Fruit fly (Drosophila melanogaster) whole organism, embryonic: ENCODE measurements around the gene ND-24L.

Experiments used
- Adf1 ChIP-seq: fragments of 200-800 bp; sonication (Bioruptor generic); IDR thresholded peaks from 2 replicates; pipeline ENCODE4 v1.3.6; 2022; ENCODE audit warnings: missing biosample characterization, missing genetic modification characterization
- Atf6 ChIP-seq: fragments of 200-800 bp; sonication (Bioruptor generic); IDR thresholded peaks from 2 replicates; pipeline ENCODE4 v1.3.6; 2022; ENCODE audit warnings: missing biosample characterization, missing genetic modification characterization
- CG10274 ChIP-seq: fragments of 200-800 bp; sonication (Bioruptor generic); optimal IDR thresholded peaks from 3 replicates; lab custom pipeline; 2017; ENCODE audit warnings: missing biosample characterization, mild to moderate bottlenecking, missing genetic modification characterization
- CG13123 ChIP-seq: fragments of 200-800 bp; sonication (Bioruptor generic); optimal IDR thresholded peaks from 2 replicates; lab custom pipeline; 2016; ENCODE audit warnings: missing biosample characterization, missing genetic modification characterization
- CG13287 ChIP-seq: fragments of 200-800 bp; sonication (Bioruptor generic); IDR thresholded peaks from 2 replicates; pipeline ENCODE4 v1.3.6; 2022; ENCODE audit warnings: missing biosample characterization, missing genetic modification characterization; ENCODE audit not compliant: partially characterized antibody
- CG13296 ChIP-seq: fragments of 200-800 bp; sonication (Bioruptor generic); optimal IDR thresholded peaks from 3 replicates; lab custom pipeline; 2018; ENCODE audit warnings: missing biosample characterization, mild to moderate bottlenecking, missing genetic modification characterization
- CG14710 ChIP-seq: fragments of 200-800 bp; sonication (Bioruptor generic); optimal IDR thresholded peaks from 3 replicates; lab custom pipeline; 2019; ENCODE audit warnings: missing biosample characterization, mild to moderate bottlenecking, missing genetic modification characterization, moderate library complexity
- CG15601 ChIP-seq: fragments of 200-800 bp; sonication (Bioruptor generic); optimal IDR thresholded peaks from 3 replicates; lab custom pipeline; 2019; ENCODE audit warnings: missing biosample characterization, mild to moderate bottlenecking, missing genetic modification characterization, moderate library complexity
- CG1647 ChIP-seq: fragments of 200-800 bp; sonication (Bioruptor generic); optimal IDR thresholded peaks from 3 replicates; lab custom pipeline; 2016; ENCODE audit warnings: missing biosample characterization, missing genetic modification characterization
- CG16813 ChIP-seq: fragments of 200-800 bp; sonication (Bioruptor generic); IDR thresholded peaks from 3 replicates; pipeline ENCODE4 v1.3.6; 2022; ENCODE audit warnings: missing biosample characterization, missing genetic modification characterization; ENCODE audit not compliant: partially characterized antibody
- CG17186 ChIP-seq: fragments of 200-800 bp; sonication (Bioruptor generic); optimal IDR thresholded peaks from 3 replicates; lab custom pipeline; 2017; ENCODE audit warnings: missing biosample characterization, missing genetic modification reagents, missing genetic modification characterization
- CG2116 ChIP-seq: fragments of 200-800 bp; sonication (Bioruptor generic); optimal IDR thresholded peaks from 3 replicates; lab custom pipeline; 2018; ENCODE audit warnings: missing biosample characterization, mild to moderate bottlenecking, missing genetic modification characterization
- CG2875 ChIP-seq: fragments of 200-800 bp; sonication (Bioruptor generic); optimal IDR thresholded peaks from 2 replicates; lab custom pipeline; 2017; ENCODE audit warnings: missing biosample characterization, mild to moderate bottlenecking, missing genetic modification characterization, missing genetic modification reagents
- CG31388 ChIP-seq: fragments of 200-800 bp; sonication (Bioruptor generic); optimal IDR thresholded peaks from 2 replicates; lab custom pipeline; 2016; ENCODE audit warnings: missing biosample characterization, missing genetic modification characterization
- CG3163 ChIP-seq: fragments of 200-800 bp; sonication (Bioruptor generic); optimal IDR thresholded peaks from 3 replicates; lab custom pipeline; 2016; ENCODE audit warnings: missing biosample characterization, missing genetic modification characterization
- CG32772 ChIP-seq: fragments of 200-800 bp; sonication (Bioruptor generic); IDR thresholded peaks from 2 replicates; pipeline ENCODE4 v1.3.6; 2022; ENCODE audit warnings: missing biosample characterization, missing genetic modification characterization
- CG33213 ChIP-seq: fragments of 200-800 bp; sonication (Bioruptor generic); optimal IDR thresholded peaks from 3 replicates; lab custom pipeline; 2016; ENCODE audit warnings: missing biosample characterization, missing genetic modification characterization
- CG3726 ChIP-seq: fragments of 200-800 bp; sonication (Bioruptor generic); IDR thresholded peaks from 3 replicates; pipeline ENCODE4, ENCODE4 v1.3.6; 2022; ENCODE audit warnings: missing biosample characterization, missing genetic modification characterization
- CG43689 ChIP-seq: fragments of 200-800 bp; sonication (Bioruptor generic); IDR thresholded peaks from 2 replicates; pipeline ENCODE4 v1.3.6; 2022; ENCODE audit warnings: missing biosample characterization, missing genetic modification characterization
- CG5180 ChIP-seq: fragments of 200-800 bp; sonication (Bioruptor generic); optimal IDR thresholded peaks from 3 replicates; lab custom pipeline; 2017; ENCODE audit warnings: missing biosample characterization, missing genetic modification characterization, mild to moderate bottlenecking, moderate library complexity, missing genetic modification reagents
- CG7372 ChIP-seq: fragments of 200-800 bp; sonication (Bioruptor generic); IDR thresholded peaks from 2 replicates; pipeline ENCODE4 v1.3.6; 2022; ENCODE audit warnings: missing biosample characterization, missing genetic modification characterization
- CG7786 ChIP-seq: fragments of 200-800 bp; sonication (Bioruptor generic); optimal IDR thresholded peaks from 2 replicates; lab custom pipeline; 2016; ENCODE audit warnings: missing biosample characterization, missing genetic modification characterization
- CG7987 ChIP-seq: fragments of 200-800 bp; sonication (Bioruptor generic); optimal IDR thresholded peaks from 2 replicates; lab custom pipeline; 2018; ENCODE audit warnings: missing biosample characterization, mild to moderate bottlenecking, missing genetic modification characterization, moderate library complexity
- CG8281 ChIP-seq: fragments of 200-800 bp; sonication (Bioruptor generic); optimal IDR thresholded peaks from 2 replicates; lab custom pipeline; 2018; ENCODE audit warnings: missing biosample characterization, mild to moderate bottlenecking, missing genetic modification characterization, moderate library complexity
- CG8478 ChIP-seq: fragments of >200 bp; optimal IDR thresholded peaks from 2 replicates; lab custom pipeline; 2018
- CG9437 ChIP-seq: fragments of 200-800 bp; sonication (Bioruptor generic); optimal IDR thresholded peaks from 2 replicates; lab custom pipeline; 2018; ENCODE audit warnings: missing biosample characterization, mild to moderate bottlenecking, missing genetic modification characterization
- CG9932 ChIP-seq: fragments of 200-800 bp; sonication (Bioruptor generic); IDR thresholded peaks from 2 replicates; pipeline ENCODE4 v1.3.6; 2022; ENCODE audit warnings: missing biosample characterization, missing genetic modification characterization
- Deaf1 ChIP-seq: fragments of 200-800 bp; optimal IDR thresholded peaks from 3 replicates; lab custom pipeline; 2019; ENCODE audit warnings: missing biosample characterization, mild to moderate bottlenecking, missing genetic modification characterization, moderate library complexity
- Dp ChIP-seq: fragments of 200-800 bp; sonication (Bioruptor generic); optimal IDR thresholded peaks from 2 replicates; lab custom pipeline; 2018; ENCODE audit warnings: missing biosample characterization, mild to moderate bottlenecking, missing genetic modification characterization, moderate library complexity
- GATAe ChIP-seq: fragments of 200-800 bp; sonication (Bioruptor generic); conservative IDR thresholded peaks from 2 replicates; pipeline ENCODE4 v1.3.6; 2022; ENCODE audit warnings: missing biosample characterization, missing genetic modification characterization
- Gug ChIP-seq: fragments of 200-800 bp; sonication (Bioruptor generic); IDR thresholded peaks from 4 replicates; pipeline ENCODE4 v1.3.6; 2022; ENCODE audit warnings: missing biosample characterization, missing genetic modification characterization
- Jarid2 ChIP-seq: fragments of 200-800 bp; sonication (Bioruptor generic); optimal IDR thresholded peaks from 3 replicates; lab custom pipeline; 2017; ENCODE audit warnings: mild to moderate bottlenecking, missing biosample characterization, missing genetic modification reagents, missing genetic modification characterization
- MBD-R2 ChIP-seq: fragments of 200-800 bp; sonication (Bioruptor generic); IDR thresholded peaks from 2 replicates; pipeline ENCODE4 v1.3.6; 2022; ENCODE audit warnings: missing biosample characterization, missing genetic modification characterization
- abd-A ChIP-seq: fragments of 200-800 bp; sonication (Bioruptor generic); optimal IDR thresholded peaks from 3 replicates; lab custom pipeline; 2019; ENCODE audit warnings: missing biosample characterization, mild to moderate bottlenecking, missing genetic modification characterization, moderate library complexity
- ac ChIP-seq: fragments of 200-800 bp; sonication (Bioruptor generic); optimal IDR thresholded peaks from 3 replicates; lab custom pipeline; 2017; ENCODE audit warnings: missing biosample characterization, mild to moderate bottlenecking, missing genetic modification characterization
- al ChIP-seq: fragments of 200-800 bp; sonication (Bioruptor generic); IDR thresholded peaks from 2 replicates; pipeline ENCODE4 v1.3.6; 2022; ENCODE audit warnings: missing biosample characterization, missing genetic modification characterization
- bigmax ChIP-seq: fragments of 200-800 bp; sonication (Bioruptor generic); optimal IDR thresholded peaks from 2 replicates; lab custom pipeline; 2018; ENCODE audit warnings: missing biosample characterization, mild to moderate bottlenecking, missing genetic modification characterization
- emc ChIP-seq: fragments of 200-800 bp; sonication (Bioruptor generic); optimal IDR thresholded peaks from 2 replicates; lab custom pipeline; 2016; ENCODE audit warnings: missing biosample characterization, missing genetic modification characterization
- esg ChIP-seq: fragments of 200-800 bp; sonication (Bioruptor generic); conservative IDR thresholded peaks from 2 replicates; pipeline ENCODE4 v1.3.6; 2022; ENCODE audit warnings: missing biosample characterization, missing genetic modification characterization
- fu2 ChIP-seq: fragments of 200-800 bp; sonication (Bioruptor generic); optimal IDR thresholded peaks from 2 replicates; lab custom pipeline; 2016; ENCODE audit warnings: missing biosample characterization, missing genetic modification characterization
- gsb-n ChIP-seq: fragments of 200-800 bp; sonication (Bioruptor generic); optimal IDR thresholded peaks from 3 replicates; lab custom pipeline; 2018; ENCODE audit warnings: missing biosample characterization, mild to moderate bottlenecking, missing genetic modification characterization
- insv ChIP-seq, 2 experiments: fragments of 200-800 bp; sonication (Bioruptor generic); optimal IDR thresholded peaks; 3 replicates each; lab custom pipeline; 2016 to 2018; ENCODE audit warnings: missing biosample characterization in 2 of 2, missing genetic modification characterization in 2 of 2
- jigr1 ChIP-seq: fragments of 200-800 bp; sonication (Bioruptor generic); IDR thresholded peaks from 3 replicates; pipeline ENCODE4 v1.3.6; 2022; ENCODE audit warnings: missing biosample characterization, missing genetic modification characterization
- ken ChIP-seq: fragments of 200-800 bp; sonication (Bioruptor generic); IDR thresholded peaks from 3 replicates; pipeline ENCODE4 v1.3.6; 2022; ENCODE audit warnings: missing biosample characterization, missing genetic modification characterization
- lilli ChIP-seq: fragments of 200-800 bp; sonication (Bioruptor generic); optimal IDR thresholded peaks from 3 replicates; lab custom pipeline; 2016; ENCODE audit warnings: missing biosample characterization, missing genetic modification characterization
- ro ChIP-seq: fragments of 200-800 bp; sonication (Bioruptor generic); IDR thresholded peaks from 2 replicates; pipeline ENCODE4 v1.3.6; 2022; ENCODE audit warnings: missing biosample characterization, missing genetic modification characterization
- sens ChIP-seq: fragments of 200-800 bp; sonication (Bioruptor generic); peaks from one replicate; lab custom pipeline; 2016; ENCODE audit warnings: missing biosample characterization, missing genetic modification characterization
- sens-2 ChIP-seq: fragments of 200-800 bp; sonication (Bioruptor generic); IDR thresholded peaks from 2 replicates; pipeline ENCODE4 v1.3.6; 2022; ENCODE audit warnings: missing biosample characterization, missing genetic modification characterization
- tap ChIP-seq: fragments of 200-800 bp; optimal IDR thresholded peaks from 3 replicates; lab custom pipeline; 2019; ENCODE audit warnings: missing biosample characterization, mild to moderate bottlenecking, missing genetic modification characterization, moderate library complexity
- toy ChIP-seq: fragments of 200-800 bp; sonication (Bioruptor generic); IDR thresholded peaks from 2 replicates; pipeline ENCODE4 v1.3.6; 2022; ENCODE audit warnings: missing biosample characterization, missing genetic modification characterization
- zen2 ChIP-seq: fragments of 200-800 bp; sonication (Bioruptor generic); IDR thresholded peaks from 3 replicates; pipeline ENCODE4 v1.3.6; 2022; ENCODE audit warnings: missing biosample characterization, missing genetic modification characterization; ENCODE audit not compliant: partially characterized antibody
- zf30C ChIP-seq: fragments of 200-800 bp; sonication (Bioruptor generic); optimal IDR thresholded peaks from 3 replicates; lab custom pipeline; 2018; ENCODE audit warnings: missing biosample characterization, mild to moderate bottlenecking, missing genetic modification characterization

ND-24L gene

DNA sequence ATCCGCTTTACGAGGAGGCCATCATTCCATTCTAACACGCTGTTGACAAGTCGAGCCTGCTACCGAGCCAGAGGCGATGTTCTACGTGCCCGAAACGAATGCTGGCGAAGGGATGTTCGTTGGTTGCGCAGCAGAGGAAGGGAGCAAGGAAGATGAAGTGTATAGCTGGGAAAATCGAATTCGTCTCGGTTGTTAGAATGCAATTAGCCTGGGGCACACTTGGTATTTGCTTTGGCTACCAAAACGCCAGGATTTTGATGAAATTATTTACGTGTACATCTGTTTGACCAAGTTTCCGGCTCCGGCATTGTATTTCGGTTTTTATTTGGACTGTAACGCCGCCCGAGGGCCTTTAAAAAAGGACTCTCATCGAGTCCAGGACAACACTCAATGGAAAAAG is 36.8 kb upstream of the ND-24L start:
- TF ChIP-seq gsb-n (tag; lab: Kevin White, UChicago) (peak; percentile 93), CG17186 (GFP tag; lab: Kevin White, UChicago) (no peak), CG43689 (GFP tag; lab: Robert Waterston, UW) (no peak), CG1647 (GFP tag; lab: Kevin White, UChicago) (no peak), Atf6 (GFP tag; lab: Robert Waterston, UW) (no peak), CG2875 (GFP tag; lab: Kevin White, UChicago) (no peak), zen2 (GFP tag; lab: Robert Waterston, UW) (no peak), jigr1 (no peak), emc (GFP tag; lab: Kevin White, UChicago) (no peak), Deaf1 (peak; percentile 8), CG3726 (GFP tag; lab: Robert Waterston, UW) (no peak), CG7987 (GFP tag; lab: Kevin White, UChicago) (no peak)

- TF ChIP-seq MBD-R2 (GFP tag; lab: Robert Waterston, UW): peak; percentile 95
- TF ChIP-seq esg (GFP tag; lab: Robert Waterston, UW): no peak
- TF ChIP-seq insv (GFP tag; optimal IDR thresholded peaks at IDR 0.05; lab: Kevin White, UChicago): peak in 1 of 2 experiments; percentile 26
- TF ChIP-seq tap (tag; lab: Kevin White, UChicago): no peak
- peak; percentile 59 for TF ChIP-seq CG9437 (GFP tag; lab: Kevin White, UChicago)
- TF ChIP-seq ac (GFP tag; lab: Kevin White, UChicago): no peak
- TF ChIP-seq zf30C (GFP tag; lab: Kevin White, UChicago): no peak
- TF ChIP-seq CG2116 (GFP tag; lab: Kevin White, UChicago): peak; percentile 49
- TF ChIP-seq CG32772 (GFP tag; lab: Robert Waterston, UW): no peak
- TF ChIP-seq Dp: peak; percentile 56
- TF ChIP-seq lilli (GFP tag; lab: Kevin White, UChicago): no peak
- TF ChIP-seq Adf1 (GFP tag; lab: Robert Waterston, UW): no peak
- TF ChIP-seq Gug: no peak
- TF ChIP-seq CG13123: no peak
- no peak; the same call in 1 of the 2 replicates for TF ChIP-seq CG9932 (GFP tag; lab: Robert Waterston, UW)
- no peak for TF ChIP-seq ken
- TF ChIP-seq GATAe (GFP tag; lab: Robert Waterston, UW): no peak
- TF ChIP-seq bigmax (GFP tag; lab: Kevin White, UChicago): no peak
- TF ChIP-seq CG14710 (tag; lab: Kevin White, UChicago): peak; percentile 55
- TF ChIP-seq fu2 (GFP tag; lab: Kevin White, UChicago): no peak
- TF ChIP-seq CG16813 (GFP tag; lab: Robert Waterston, UW): no peak
- TF ChIP-seq CG3163: no peak
- TF ChIP-seq CG31388 (GFP tag; lab: Kevin White, UChicago): no peak
- TF ChIP-seq CG7786: no peak
- peak; percentile 82 for TF ChIP-seq toy
- no peak for TF ChIP-seq ro
- TF ChIP-seq CG13287 (GFP tag; lab: Robert Waterston, UW): peak; percentile 66
- no peak for TF ChIP-seq CG8281
- peak; percentile 35 for TF ChIP-seq sens
- peak; percentile 52 for TF ChIP-seq CG15601 (tag; lab: Kevin White, UChicago)
- no peak for TF ChIP-seq CG10274 (GFP tag; lab: Kevin White, UChicago)
- TF ChIP-seq CG13296 (GFP tag; lab: Kevin White, UChicago): no peak
- no peak for TF ChIP-seq CG7372 (GFP tag; lab: Robert Waterston, UW)
- TF ChIP-seq abd-A: peak; percentile 63
- TF ChIP-seq CG33213 (GFP tag; lab: Kevin White, UChicago): peak; percentile 41
- TF ChIP-seq CG5180 (GFP tag; lab: Kevin White, UChicago): no peak
- TF ChIP-seq CG8478 (lab: Kevin White, UChicago): no peak
- no peak for TF ChIP-seq sens-2 (GFP tag; lab: Robert Waterston, UW)
- no peak for TF ChIP-seq al (GFP tag; lab: Robert Waterston, UW)
- no peak for TF ChIP-seq Jarid2
Measured at dm6 chr3L:17352812-17353211, 32.2 kb upstream of the ND-24L start.
